Worm (Caenorhabditis elegans) whole organism, mixed stage, embryonic: Measurements from ENCODE around the gene clk-2.

Experiments
- blmp-1 ChIP-seq: fragments of 150-350 bp; optimal IDR thresholded peaks from 2 replicates; lab custom pipeline; 2014; ENCODE audit warnings: missing biosample characterization, missing genetic modification characterization
- ces-1 ChIP-seq: fragments of 150-350 bp; optimal IDR thresholded peaks from 2 replicates; lab custom pipeline; 2014; ENCODE audit warnings: missing biosample characterization, missing genetic modification reagents, missing genetic modification characterization
- mab-5 ChIP-seq: fragments of 150-350 bp; optimal IDR thresholded peaks from 2 replicates; lab custom pipeline; 2014; ENCODE audit warnings: missing biosample characterization, missing genetic modification characterization
- mep-1 ChIP-seq: fragments of 150-350 bp; optimal IDR thresholded peaks from 2 replicates; lab custom pipeline; 2017; ENCODE audit warnings: missing biosample characterization, missing genetic modification reagents, missing genetic modification characterization, inconsistent platforms
- nhr-76 ChIP-seq: sonication (generic microtip); optimal IDR thresholded peaks from 2 replicates; lab custom pipeline; 2017; ENCODE audit warnings: missing biosample characterization, missing genetic modification characterization
- sem-2 ChIP-seq: fragments of 200-800 bp; sonication (Bioruptor generic); optimal IDR thresholded peaks from 2 replicates; lab custom pipeline; 2018; ENCODE audit warnings: mild to moderate bottlenecking, missing genetic modification characterization, missing compliant biosample characterization
- sptf-1 ChIP-seq: sonication (generic microtip); optimal IDR thresholded peaks from 2 replicates; lab custom pipeline; 2017; ENCODE audit warnings: mild to moderate bottlenecking, missing genetic modification characterization, moderate library complexity, missing compliant biosample characterization
- unc-62 ChIP-seq: fragments of 150-350 bp; optimal IDR thresholded peaks from 2 replicates; lab custom pipeline; 2014; ENCODE audit warnings: missing biosample characterization, missing genetic modification reagents, missing genetic modification characterization

ce11 chrIII:7542037-7542436, 23.7 kb upstream of the clk-2 start:
- TF ChIP-seq nhr-76 (tag; lab: Kevin White, UChicago) (no peak), sem-2 (GFP tag; lab: Kevin White, UChicago) (no peak), sptf-1 (tag; lab: Kevin White, UChicago) (no peak), ces-1 (no peak), mab-5 (tag; lab: Kevin White, UChicago) (no peak), blmp-1 (tag; lab: Kevin White, UChicago) (no peak), unc-62 (no peak), mep-1 (no peak)
